Worm (Caenorhabditis elegans): ENCODE measurements around the gene wrn-1.

wrn-1 gene

DNA sequence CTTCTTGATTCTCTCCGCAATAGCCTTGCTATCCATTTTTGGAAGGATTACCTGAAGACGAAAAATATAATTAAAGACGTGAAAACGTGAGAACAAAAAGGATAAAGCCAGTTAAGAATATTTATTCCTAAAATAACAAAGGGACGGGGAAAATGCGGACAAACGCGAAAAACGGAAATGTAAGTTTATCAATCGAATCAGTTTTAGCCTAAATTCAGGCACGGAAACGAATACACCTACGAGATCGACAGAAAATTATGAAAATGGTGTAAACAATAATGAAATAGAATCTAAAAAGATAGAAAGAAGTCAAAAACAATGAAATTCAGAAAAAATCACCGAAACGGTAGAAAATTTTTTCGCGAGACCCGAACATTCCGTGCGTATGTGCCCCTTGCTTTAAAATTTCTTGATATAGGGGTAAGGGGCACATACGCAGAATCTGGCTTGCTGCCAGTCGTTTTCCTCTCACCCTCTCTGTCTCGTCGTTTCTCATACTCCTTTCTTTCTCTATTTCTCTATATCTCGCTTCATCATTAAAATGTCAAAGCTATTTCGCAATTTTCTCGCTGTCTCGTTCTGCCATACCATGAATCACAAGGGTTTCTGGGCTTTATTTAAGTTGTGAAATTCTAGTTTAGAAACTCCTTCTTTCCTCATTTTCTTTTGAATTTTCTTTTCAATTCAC, 34.0 kb downstream of the wrn-1 start, which contains the start of gene icd-1:
icd-1 (minus strand) TSS at position 51 of the 688 bp plus-strand sequence.
- TF ChIP-seq gmeb-1 (tag; optimal IDR thresholded peaks at IDR 0.05): peak; percentile 87
- peak; percentile 94 for TF ChIP-seq egl-27 (tag; optimal IDR thresholded peaks at IDR 0.05)
- TF ChIP-seq lin-13 (GFP tag; optimal IDR thresholded peaks at IDR 0.05): peak; percentile 93
- peak; percentile 96 for TF ChIP-seq nhr-129 (tag; optimal IDR thresholded peaks at IDR 0.05)
- peak; percentile 74 for TF ChIP-seq lin-11 (tag; optimal IDR thresholded peaks at IDR 0.05)
- TF ChIP-seq snpc-4 (tag; optimal IDR thresholded peaks at IDR 0.05): peak; percentile 74
- peak; percentile 91 for TF ChIP-seq zag-1 (tag; optimal IDR thresholded peaks at IDR 0.05)
- peak; percentile 83 for TF ChIP-seq ceh-16 (tag; optimal IDR thresholded peaks at IDR 0.05)
- TF ChIP-seq ztf-11 (tag; optimal IDR thresholded peaks at IDR 0.05): peak; percentile 58
- peak; percentile 48 for TF ChIP-seq nhr-237 (tag; optimal IDR thresholded peaks at IDR 0.05)
- peak; percentile 98 for TF ChIP-seq nhr-6 (tag; optimal IDR thresholded peaks at IDR 0.05)
- TF ChIP-seq unc-39 (tag; optimal IDR thresholded peaks at IDR 0.05): no peak
- no peak for TF ChIP-seq ztf-1 (GFP tag; conservative IDR thresholded peaks at IDR 0.05)
- peak; percentile 57 for TF ChIP-seq nhr-11 (tag; optimal IDR thresholded peaks at IDR 0.05)
- TF ChIP-seq aly-2 (tag; optimal IDR thresholded peaks at IDR 0.05): no peak
- TF ChIP-seq skn-1 (tag; optimal IDR thresholded peaks at IDR 0.05): peak; percentile 67
- TF ChIP-seq alr-1 (tag; optimal IDR thresholded peaks at IDR 0.05): no peak
- peak; percentile 73 for TF ChIP-seq nhr-10 (tag; optimal IDR thresholded peaks at IDR 0.05)
- peak; percentile 98 for TF ChIP-seq sem-4 (tag; optimal IDR thresholded peaks at IDR 0.05)
- peak; percentile 78 for TF ChIP-seq Y55F3AM.14 (GFP tag; optimal IDR thresholded peaks at IDR 0.05)
- peak; percentile 96 for TF ChIP-seq nhr-21 (tag; optimal IDR thresholded peaks at IDR 0.05)
- TF ChIP-seq mbf-1 (tag; optimal IDR thresholded peaks at IDR 0.05): no peak
- TF ChIP-seq crh-2 (tag; optimal IDR thresholded peaks at IDR 0.05): peak; percentile 97
- no peak for TF ChIP-seq elt-3 (tag; optimal IDR thresholded peaks at IDR 0.05)
- TF ChIP-seq nhr-25 (tag; optimal IDR thresholded peaks at IDR 0.05): peak; percentile 98
- TF ChIP-seq ztf-4 (tag; optimal IDR thresholded peaks at IDR 0.05): peak; percentile 94
- TF ChIP-seq ceh-82 (tag; optimal IDR thresholded peaks at IDR 0.05): peak; percentile 62
- no peak for TF ChIP-seq dmd-4 (tag; optimal IDR thresholded peaks at IDR 0.05)
- TF ChIP-seq R02D3.7 (tag; optimal IDR thresholded peaks at IDR 0.05): peak; percentile 38
- peak; percentile 97 for TF ChIP-seq fos-1 (tag; optimal IDR thresholded peaks at IDR 0.05)
- no peak for TF ChIP-seq elt-1 (tag; optimal IDR thresholded peaks at IDR 0.05)
- TF ChIP-seq nhr-23 (tag; optimal IDR thresholded peaks at IDR 0.05): no peak
- TF ChIP-seq sma-9 (GFP tag; optimal IDR thresholded peaks at IDR 0.05): peak; percentile 96
- TF ChIP-seq sma-9 (tag; optimal IDR thresholded peaks at IDR 0.05): no peak
- TF ChIP-seq nhr-77 (tag; optimal IDR thresholded peaks at IDR 0.05): no peak
- TF ChIP-seq unc-62 (GFP tag; optimal IDR thresholded peaks at IDR 0.05): peak; percentile 93
- peak; percentile 76 for TF ChIP-seq ZK546.5 (tag; optimal IDR thresholded peaks at IDR 0.05)
- TF ChIP-seq lsy-2 (tag; optimal IDR thresholded peaks at IDR 0.05): peak; percentile 88 to 96
- peak; percentile 81 for TF ChIP-seq blmp-1 (tag; optimal IDR thresholded peaks at IDR 0.05; ENCODE audit: insufficient read depth)
- peak; percentile 68 for TF ChIP-seq lin-39 (tag; optimal IDR thresholded peaks at IDR 0.05)
- TF ChIP-seq peb-1 (tag; optimal IDR thresholded peaks at IDR 0.05): no peak
- TF ChIP-seq F13H6.1 (tag; optimal IDR thresholded peaks at IDR 0.05): peak; percentile 97
- peak; percentile 76 to 82 for TF ChIP-seq mdl-1 (tag; optimal IDR thresholded peaks at IDR 0.05)
- TF ChIP-seq nhr-12 (tag; optimal IDR thresholded peaks at IDR 0.05): peak; percentile 50
- peak; percentile 93 for TF ChIP-seq mab-5 (tag; optimal IDR thresholded peaks at IDR 0.05)
- peak; percentile 98 for TF ChIP-seq unc-55 (GFP tag; optimal IDR thresholded peaks at IDR 0.05)
- peak; percentile 97 for TF ChIP-seq C34F6.9 (tag; optimal IDR thresholded peaks at IDR 0.05)
- TF ChIP-seq ama-1 (optimal IDR thresholded peaks at IDR 0.05): peak; percentile 24
- peak; percentile 97 for TF ChIP-seq sma-3 (GFP tag; optimal IDR thresholded peaks at IDR 0.05)

Data from whole organism, L2 larva.